Worm (Caenorhabditis elegans) whole organism, L3 larva: ENCODE measurements around the gene trpp-11.

Experiments used
- nhr-12 ChIP-seq: fragments of 150-350 bp; optimal IDR thresholded peaks from 2 replicates; lab custom pipeline; 2014; ENCODE audit warnings: missing biosample characterization, missing genetic modification characterization
- nhr-23 ChIP-seq: fragments of 150-350 bp; optimal IDR thresholded peaks from 2 replicates; lab custom pipeline; 2014; ENCODE audit warnings: missing biosample characterization, missing genetic modification reagents, missing genetic modification characterization
- snpc-4 ChIP-seq: fragments of 150-350 bp; optimal IDR thresholded peaks from 2 replicates; lab custom pipeline; 2014; ENCODE audit warnings: missing biosample characterization, missing genetic modification characterization

DNA sequence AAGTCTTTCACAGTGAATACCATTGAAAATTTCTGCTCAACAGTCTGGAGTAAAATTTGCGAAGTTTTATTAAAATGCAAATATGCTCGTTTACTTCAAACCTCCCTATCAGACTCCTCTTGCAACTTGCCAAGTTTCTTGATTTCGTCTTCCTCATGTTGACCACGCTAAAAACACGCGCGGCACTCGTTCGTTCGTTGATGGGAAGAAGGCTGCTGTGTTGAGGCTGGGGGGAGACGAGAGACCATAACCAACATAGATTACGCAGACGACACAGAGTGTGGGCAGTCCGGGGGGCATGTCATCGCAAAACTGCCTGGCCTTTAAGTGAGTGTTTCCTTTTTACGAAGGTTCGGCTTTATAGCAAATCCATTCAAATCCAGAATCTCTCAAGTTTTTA lies 49.1 kb downstream of the trpp-11 start:
- TF ChIP-seq snpc-4 (tag; lab: Kevin White, UChicago) = peak; percentile 24
- TF ChIP-seq nhr-12 (tag; lab: Kevin White, UChicago) = no peak
- no peak for TF ChIP-seq nhr-23 (tag; lab: Kevin White, UChicago)
